Worm (Caenorhabditis elegans) whole organism, midembryonic: ENCODE results near the gene sra-10.

Experiments
- T22C8.4 ChIP-seq: fragments of 200-800 bp; sonication (Bioruptor generic); IDR thresholded peaks from 2 replicates; pipeline ENCODE4 v1.3.6; 2022; ENCODE audit warnings: missing genetic modification characterization, missing compliant biosample characterization
- cog-1 ChIP-seq: sonication (generic microtip); optimal IDR thresholded peaks from 2 replicates; lab custom pipeline; 2016; ENCODE audit warnings: missing genetic modification characterization, missing compliant biosample characterization
- flt-1 ChIP-seq: fragments of 200-800 bp; sonication (Bioruptor generic); IDR thresholded peaks from 2 replicates; pipeline ENCODE4 v1.3.6; 2022; ENCODE audit warnings: missing genetic modification characterization, missing compliant biosample characterization
- klf-2 ChIP-seq: fragments of 200-800 bp; sonication (Bioruptor generic); conservative IDR thresholded peaks from 2 replicates; pipeline ENCODE4 v1.3.6; 2022; ENCODE audit warnings: missing genetic modification reagents, missing genetic modification characterization, missing compliant biosample characterization
- med-1 ChIP-seq: sonication (generic microtip); optimal IDR thresholded peaks from 2 replicates; lab custom pipeline; 2017; ENCODE audit warnings: missing genetic modification characterization, mild to moderate bottlenecking, missing compliant biosample characterization, antibody characterized with exemption, missing genetic modification reagents; ENCODE audit not compliant: insufficient read depth
- ref-1 ChIP-seq: fragments of 200-800 bp; sonication (Bioruptor generic); conservative IDR thresholded peaks from 2 replicates; pipeline ENCODE4 v1.3.6; 2022; ENCODE audit warnings: missing genetic modification reagents, missing genetic modification characterization, missing compliant biosample characterization
- ztf-29 ChIP-seq: fragments of 200-800 bp; sonication (Bioruptor generic); IDR thresholded peaks from 2 replicates; pipeline ENCODE4 v1.3.6; 2022; ENCODE audit warnings: missing genetic modification reagents, missing genetic modification characterization, missing compliant biosample characterization

- TF ChIP-seq ref-1 (GFP tag; lab: Robert Waterston, UW) (no peak), T22C8.4 (no peak), klf-2 (no peak), flt-1 (GFP tag; lab: Robert Waterston, UW) (no peak), med-1 (GFP tag; lab: Kevin White, UChicago) (no peak), ztf-29 (GFP tag; lab: Robert Waterston, UW) (no peak), cog-1 (tag; lab: Kevin White, UChicago) (no peak)
Observed at ce11 chrII:10910219-10910618, 15.3 kb upstream of the sra-10 start, which contains the start of gene sra-11.
